Fruit fly (Drosophila melanogaster): ENCODE data around the gene TwdlP.

TwdlP gene

DNA sequence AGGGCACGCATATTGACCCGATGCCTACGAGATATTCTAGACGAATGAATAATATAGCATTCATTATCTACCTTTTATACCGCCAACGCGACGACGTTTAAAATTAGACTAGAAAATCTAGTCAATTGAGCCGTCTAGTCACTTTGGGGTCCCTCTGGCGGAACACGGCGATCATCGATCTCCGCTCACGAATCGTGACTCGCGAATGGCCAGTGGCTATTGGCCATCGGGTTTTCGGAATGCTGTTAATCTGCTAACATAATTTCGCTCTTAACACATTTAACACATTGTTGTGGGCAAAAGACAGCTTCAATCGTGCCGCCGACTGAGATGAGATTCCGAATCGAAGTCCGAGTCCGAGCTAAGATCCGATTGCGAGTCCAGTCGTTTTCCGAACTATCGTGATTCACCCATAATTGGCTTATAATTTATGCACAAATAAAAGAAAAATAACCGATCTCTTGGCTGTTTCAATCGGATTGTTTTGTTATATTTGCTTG lies at the start of gene TwdlP:
TwdlP (minus strand) TSS at position 51 of the 500 bp plus-strand sequence.
- no peak for TF ChIP-seq noc (tag; optimal IDR thresholded peaks at IDR 0.05)

DNA sequence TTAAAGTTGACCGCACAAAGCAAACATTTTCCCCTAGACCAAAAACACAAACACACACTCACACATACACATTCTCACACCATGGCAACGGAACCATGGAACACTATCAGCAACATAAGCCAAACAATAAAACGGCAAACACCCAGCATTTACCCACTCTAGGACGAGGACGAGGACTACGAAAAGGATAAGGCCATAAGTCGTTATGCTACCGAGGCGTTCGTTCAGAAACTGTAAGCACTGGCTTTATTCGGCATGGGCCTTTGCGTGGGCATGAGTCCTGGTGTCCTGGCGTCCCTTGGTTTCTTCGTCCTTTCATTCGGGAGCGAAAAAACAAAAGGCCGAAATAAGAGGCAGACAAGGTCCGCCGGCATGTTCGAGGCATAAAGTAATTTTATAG lies 49.1 kb upstream of the TwdlP start:
- no peak for TF ChIP-seq noc (tag; optimal IDR thresholded peaks at IDR 0.05)

DNA sequence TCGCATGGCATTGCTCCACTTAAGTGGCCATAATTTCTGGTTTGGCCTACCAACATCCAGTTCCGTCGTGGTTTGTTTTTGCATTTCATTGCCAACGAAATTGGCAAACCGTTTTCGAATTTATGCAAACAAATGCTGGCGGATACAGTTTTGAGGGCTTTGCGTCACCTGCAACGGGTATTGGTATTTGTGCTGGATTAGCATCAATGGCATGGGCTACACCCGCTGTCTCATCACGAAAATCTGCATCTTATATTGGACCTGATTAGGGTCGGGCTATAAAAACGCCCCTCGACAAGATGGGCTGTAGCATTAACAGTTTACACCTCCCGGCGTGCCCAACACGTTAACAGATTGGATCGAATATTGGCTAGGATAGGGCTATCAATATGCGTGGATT lies 35.0 kb upstream of the TwdlP start, which contains the start of gene Tb:
Tb (plus strand) TSS at position 301 of the 400 bp plus-strand sequence.
- no peak for TF ChIP-seq noc (tag; optimal IDR thresholded peaks at IDR 0.05)

DNA sequence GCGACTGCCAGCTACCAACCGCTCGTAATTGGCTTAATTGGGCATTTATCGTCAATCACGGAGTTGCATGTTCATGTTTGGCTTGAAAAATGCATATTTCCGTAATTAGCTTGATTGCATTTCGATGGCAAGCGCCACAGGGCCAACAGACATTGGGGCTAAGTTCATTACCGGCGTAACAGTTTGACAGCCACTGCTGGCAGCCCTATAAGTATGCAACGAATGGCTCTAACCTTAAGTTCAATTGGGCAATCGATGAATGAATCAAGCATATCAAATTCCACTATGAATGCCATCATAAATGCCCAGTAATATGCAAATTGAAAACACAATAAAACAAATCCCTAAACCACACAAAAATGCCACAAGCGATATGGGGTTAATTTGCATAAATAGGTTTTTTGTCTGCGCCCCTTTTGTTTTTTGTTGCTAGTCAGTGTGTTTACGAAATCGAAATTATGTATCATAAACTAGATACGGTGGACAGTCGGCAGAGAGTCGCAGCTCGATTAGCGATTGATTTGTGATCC lies 34.3 kb upstream of the TwdlP start:
- no peak for TF ChIP-seq noc (tag; optimal IDR thresholded peaks at IDR 0.05)

DNA sequence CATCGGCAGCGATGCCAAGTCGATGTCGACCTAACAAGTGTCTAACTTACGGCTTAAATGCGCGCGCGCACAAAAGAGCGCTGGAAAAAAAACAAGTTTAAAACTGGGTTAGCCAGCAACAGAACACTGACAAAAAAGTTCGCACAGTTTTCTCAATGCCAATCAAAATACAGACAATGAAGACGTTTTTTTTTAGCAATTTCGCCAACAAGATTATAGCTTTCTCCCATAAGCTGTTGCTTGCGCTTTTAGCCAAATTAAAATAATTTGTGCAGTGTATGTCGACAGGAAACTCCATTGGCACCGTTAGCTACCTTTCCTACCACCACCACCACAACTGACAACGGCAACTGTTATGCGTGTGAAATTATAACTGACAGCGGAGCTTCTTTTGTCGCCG lies 33.4 kb upstream of the TwdlP start:
- no peak for TF ChIP-seq noc (tag; optimal IDR thresholded peaks at IDR 0.05)

DNA sequence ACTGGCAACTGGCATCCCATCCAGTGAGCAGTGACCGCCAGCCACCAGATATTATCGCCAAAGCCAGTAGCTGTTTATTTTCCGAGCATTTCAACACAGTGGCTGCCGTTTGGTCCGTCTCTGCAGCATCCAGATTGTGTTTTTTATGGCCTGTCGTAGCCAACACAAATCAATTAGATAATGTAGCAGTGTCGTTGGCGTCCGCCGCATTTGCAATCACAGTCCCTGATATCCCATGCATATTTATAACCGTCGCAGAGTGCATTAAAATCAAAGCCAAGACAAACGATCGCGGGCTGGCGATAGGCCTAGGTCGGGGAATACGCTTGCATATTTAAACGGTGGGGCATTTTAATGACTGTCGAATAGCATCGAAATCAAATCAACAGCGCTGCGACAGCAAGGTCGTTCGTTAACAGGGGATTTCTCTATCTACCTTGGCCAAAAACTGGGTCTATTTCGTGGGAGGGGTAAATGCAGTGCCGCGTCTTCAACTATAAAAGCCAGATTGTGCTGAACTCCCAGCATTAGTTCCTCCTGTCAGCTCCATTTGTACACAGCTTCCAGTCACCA lies 18.4 kb upstream of the TwdlP start, which contains the start of gene TwdlD:
TwdlD (plus strand) TSS at position 523 of the 573 bp plus-strand sequence.
- TF ChIP-seq noc (tag; optimal IDR thresholded peaks at IDR 0.05): no peak

DNA sequence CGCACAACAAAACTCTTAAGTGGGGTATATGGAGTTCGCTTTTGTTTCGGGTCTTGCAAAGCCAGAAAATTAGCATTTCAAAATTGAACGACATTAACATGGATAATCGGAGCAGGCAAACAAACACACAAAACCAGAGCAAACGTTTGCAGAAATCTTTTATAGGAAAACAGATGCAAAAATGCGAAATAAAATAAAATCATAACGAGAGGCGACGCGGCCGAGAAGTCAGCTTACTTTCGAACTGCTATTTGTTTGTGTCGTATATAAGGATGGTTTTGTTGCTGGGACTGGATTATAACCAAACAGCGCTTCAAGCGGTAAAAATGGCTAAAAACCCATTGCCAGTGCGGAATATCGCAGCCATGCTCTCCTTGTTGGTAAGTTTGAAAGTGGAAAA lies 15.2 kb upstream of the TwdlP start, which contains the start of gene TwdlS:
TwdlS (plus strand) TSS at position 301 of the 400 bp plus-strand sequence.
- no peak for TF ChIP-seq noc (tag; optimal IDR thresholded peaks at IDR 0.05)

DNA sequence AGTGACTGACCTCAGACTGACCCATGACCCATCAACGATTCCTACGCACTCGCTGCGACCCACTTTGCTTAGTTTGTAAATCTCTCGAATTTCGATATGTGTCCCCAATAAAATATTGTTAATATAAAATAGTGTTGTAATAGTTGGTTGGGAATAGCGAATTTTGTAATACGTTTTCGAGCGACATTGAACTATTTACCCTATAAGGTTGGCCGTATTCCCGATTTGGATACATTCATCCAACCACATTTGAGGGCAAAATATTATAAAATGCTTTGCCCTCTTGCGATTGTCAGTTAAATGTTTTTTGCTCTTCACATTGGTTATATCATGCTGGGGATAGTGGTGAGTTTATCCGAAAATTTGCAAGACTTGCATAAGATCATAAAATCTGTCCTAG lies 13.4 kb upstream of the TwdlP start, which contains the start of gene TwdlR:
TwdlR (plus strand) TSS at position 301 of the 400 bp plus-strand sequence.
- no peak for TF ChIP-seq noc (tag; optimal IDR thresholded peaks at IDR 0.05)

DNA sequence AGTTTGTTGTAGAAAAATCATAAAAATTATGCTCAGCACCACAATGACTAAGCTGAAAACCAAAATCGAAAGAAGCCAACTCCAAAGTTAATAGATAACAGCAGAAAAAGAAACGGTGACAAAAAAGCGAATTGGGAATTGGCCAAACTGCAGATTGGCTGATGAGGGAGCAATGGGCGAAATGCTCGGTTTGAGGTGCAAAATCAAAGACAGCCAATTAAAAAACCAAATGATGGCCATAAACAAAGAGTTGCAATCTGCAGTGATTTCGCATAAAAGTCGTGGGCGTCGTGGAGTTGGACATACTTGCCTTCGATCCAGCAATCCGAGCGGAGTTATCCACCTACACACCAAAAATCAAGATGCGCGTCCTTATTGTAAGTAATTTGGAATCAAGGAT lies 12.3 kb upstream of the TwdlP start, which contains the start of gene TwdlH:
TwdlH (plus strand) TSS at position 301 of the 400 bp plus-strand sequence.
- no peak for TF ChIP-seq noc (tag; optimal IDR thresholded peaks at IDR 0.05)

DNA sequence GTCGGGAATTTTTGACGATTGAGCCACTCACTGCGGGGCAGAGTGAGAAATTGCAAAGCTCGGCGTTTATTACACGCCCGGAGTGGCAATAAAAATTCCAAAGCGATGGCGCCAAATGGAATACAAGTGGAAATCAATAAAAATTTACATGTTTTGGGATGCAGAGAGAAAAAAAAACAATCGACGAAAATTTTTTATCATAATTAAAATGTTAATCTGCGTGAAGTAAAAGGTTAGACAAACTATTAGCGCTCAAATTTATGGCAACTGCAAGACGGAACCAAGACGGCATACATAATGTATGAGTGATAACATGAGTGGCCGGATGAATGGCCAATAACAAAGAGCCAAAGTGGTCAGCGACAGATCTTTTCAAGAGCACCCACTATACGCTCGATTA lies 11.8 kb upstream of the TwdlP start:
- no peak for TF ChIP-seq noc (tag; optimal IDR thresholded peaks at IDR 0.05)

DNA sequence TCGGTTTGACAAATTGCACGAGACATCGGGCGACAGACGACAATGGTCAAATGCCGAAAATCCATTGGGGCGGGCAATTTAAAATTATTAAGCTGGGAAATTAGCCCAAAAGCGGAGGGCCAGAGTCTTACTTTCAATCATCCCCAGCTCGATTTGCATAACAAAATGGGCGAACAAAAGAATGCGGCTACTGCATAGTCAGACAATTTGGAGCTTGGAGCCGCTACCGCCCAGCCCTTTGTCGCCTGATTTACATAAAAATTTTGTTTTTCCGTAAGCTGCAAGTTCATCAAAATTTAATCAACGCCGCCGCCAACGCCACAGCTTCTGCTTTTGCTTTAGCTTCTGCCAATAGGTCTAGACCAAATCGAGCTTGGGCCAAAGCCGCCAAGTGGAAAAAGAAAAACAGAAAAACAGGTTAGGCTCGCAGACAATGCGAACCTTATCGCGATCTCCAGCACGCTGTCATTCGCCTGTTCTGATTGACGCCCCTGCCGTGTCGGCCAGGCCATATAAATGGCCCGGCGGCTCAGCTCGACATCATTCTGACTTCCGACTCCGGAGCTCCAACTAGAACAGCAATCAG lies 10.3 kb upstream of the TwdlP start, which contains the start of gene TwdlN:
TwdlN (plus strand) TSS at position 536 of the 586 bp plus-strand sequence.
- no peak for TF ChIP-seq noc (tag; optimal IDR thresholded peaks at IDR 0.05)

DNA sequence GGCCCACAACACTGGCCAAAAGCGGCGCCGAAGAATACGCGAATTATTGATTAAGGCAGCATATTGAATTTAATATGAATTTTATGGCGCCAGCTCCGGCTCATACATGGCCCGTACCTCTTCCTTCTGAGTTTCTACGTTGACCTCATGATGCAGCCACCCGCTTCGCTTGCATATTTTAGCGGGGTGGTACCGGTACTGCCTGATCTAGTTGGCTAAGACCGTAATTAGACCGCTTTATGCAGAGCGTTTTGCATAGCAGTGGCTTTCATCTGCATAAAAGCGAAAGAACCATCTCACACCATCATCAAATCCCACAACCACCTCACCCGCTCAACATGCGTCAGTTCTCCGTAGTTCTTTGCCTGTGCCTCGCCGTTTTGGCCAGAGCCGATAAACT lies 8.5 kb upstream of the TwdlP start, which contains the start of gene TwdlJ:
TwdlJ (plus strand) TSS at position 301 of the 400 bp plus-strand sequence.
- TF ChIP-seq noc (tag; optimal IDR thresholded peaks at IDR 0.05): no peak

DNA sequence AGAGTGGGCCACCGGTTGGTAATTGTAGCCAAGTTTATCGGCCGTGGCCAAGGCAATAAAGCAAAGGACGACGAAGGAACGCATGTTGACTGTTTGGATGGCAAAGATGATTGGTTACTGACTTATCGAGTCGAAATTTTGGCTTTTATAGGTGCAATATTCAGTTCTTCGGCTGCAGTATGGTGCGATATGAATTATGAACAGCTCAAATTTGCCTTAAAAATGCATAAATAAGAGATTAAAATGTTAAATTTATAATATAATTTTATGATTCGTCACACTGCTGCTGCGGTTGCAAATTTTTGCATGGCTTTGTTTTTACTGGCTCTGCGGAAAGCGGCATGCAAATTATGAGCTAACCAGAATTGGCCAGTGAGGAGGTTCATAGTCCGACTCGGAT lies 7.5 kb upstream of the TwdlP start, which contains the start of gene TwdlK:
TwdlK (minus strand) TSS at position 101 of the 400 bp plus-strand sequence.
- TF ChIP-seq noc (tag; optimal IDR thresholded peaks at IDR 0.05): no peak

DNA sequence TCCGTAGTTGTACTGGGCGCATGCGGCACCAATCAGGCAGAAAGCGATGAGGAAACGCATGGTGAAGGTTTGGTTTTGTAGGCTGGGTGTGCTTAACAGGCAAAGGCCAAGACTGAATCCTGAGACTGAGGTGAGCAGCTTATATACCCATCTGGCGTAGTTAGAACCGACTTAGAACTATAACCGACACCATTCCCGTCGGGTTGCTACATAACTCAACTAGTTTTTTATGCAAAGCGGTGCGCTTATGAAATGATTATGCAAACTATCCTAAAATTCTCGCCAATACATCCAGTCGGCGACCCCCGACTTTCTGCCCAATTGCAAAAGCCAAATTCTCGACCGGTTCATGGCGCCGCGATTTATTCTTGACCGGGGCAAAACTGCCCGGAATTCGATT lies 5.5 kb upstream of the TwdlP start, which contains the start of gene TwdlO:
TwdlO (minus strand) TSS at position 101 of the 400 bp plus-strand sequence.
- TF ChIP-seq noc (tag; optimal IDR thresholded peaks at IDR 0.05): no peak

DNA sequence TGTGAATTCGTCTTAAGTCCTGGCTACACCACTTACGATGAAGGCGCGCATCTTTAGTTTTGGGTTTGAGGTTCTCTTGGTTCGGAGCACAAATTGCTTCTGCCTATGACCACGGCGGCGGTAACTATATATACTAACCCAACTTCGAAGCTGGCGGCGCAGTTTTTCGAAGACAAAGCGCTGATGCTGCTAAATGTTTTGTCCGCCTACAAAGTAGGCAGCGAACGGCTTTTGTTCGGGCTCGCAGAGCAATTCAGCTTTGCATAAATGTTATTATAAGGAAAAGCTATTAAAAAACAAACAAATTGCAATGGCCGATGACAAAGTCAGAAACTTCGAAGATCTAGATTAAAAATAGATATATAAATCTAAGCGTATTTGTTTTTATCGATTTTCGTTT lies 4.4 kb upstream of the TwdlP start, which contains the start of gene TwdlL:
TwdlL (minus strand) TSS at position 101 of the 400 bp plus-strand sequence.
- no peak for TF ChIP-seq noc (tag; optimal IDR thresholded peaks at IDR 0.05)

DNA sequence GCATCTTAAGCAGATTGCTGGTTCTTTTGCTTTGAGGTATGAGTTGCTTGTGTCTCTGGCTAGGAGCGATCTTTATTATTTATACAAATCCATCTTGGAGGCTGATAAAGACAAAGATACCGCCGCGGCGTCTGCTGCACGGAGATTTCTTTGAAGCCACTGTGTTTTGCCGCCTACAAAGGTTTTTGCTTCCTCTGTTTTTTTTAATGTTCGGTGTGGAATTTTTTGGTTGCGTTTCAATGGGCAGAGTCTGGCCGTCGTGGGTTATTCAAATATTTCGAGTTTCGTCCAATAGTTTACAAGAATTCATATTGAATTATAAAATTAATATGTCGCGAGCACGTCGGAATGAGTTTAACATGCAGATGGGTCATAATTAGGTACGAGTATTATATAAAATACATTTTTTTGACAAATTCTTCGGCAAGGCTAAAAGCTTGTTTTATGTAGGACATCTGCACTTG lies 2.4 kb upstream of the TwdlP start, which contains the start of gene TwdlB:
TwdlB (minus strand) TSS at position 51 of the 464 bp plus-strand sequence.
- no peak for TF ChIP-seq noc (tag; optimal IDR thresholded peaks at IDR 0.05)
